Worm (Caenorhabditis elegans) whole organism, mixed stage, embryonic: ENCODE results near the gene abf-3.

Experiments used
- M03D4.4 ChIP-seq: sonication (generic microtip); optimal IDR thresholded peaks from 2 replicates; lab custom pipeline; 2017; ENCODE audit warnings: mild to moderate bottlenecking, missing genetic modification characterization, missing compliant biosample characterization
- bed-3 ChIP-seq: fragments of 200-800 bp; sonication (Bioruptor generic); optimal IDR thresholded peaks from 3 replicates; lab custom pipeline; 2018; ENCODE audit warnings: mild to moderate bottlenecking, missing genetic modification characterization, moderate library complexity, missing compliant biosample characterization
- ceh-83 ChIP-seq: fragments of 200-800 bp; sonication (Bioruptor generic); optimal IDR thresholded peaks from 2 replicates; lab custom pipeline; 2018; ENCODE audit warnings: mild to moderate bottlenecking, missing genetic modification characterization, missing compliant biosample characterization
- ces-1 ChIP-seq: fragments of 150-350 bp; optimal IDR thresholded peaks from 2 replicates; lab custom pipeline; 2014; ENCODE audit warnings: missing biosample characterization, missing genetic modification reagents, missing genetic modification characterization
- drap-1 ChIP-seq: fragments of 200-800 bp; sonication (Bioruptor generic); optimal IDR thresholded peaks from 3 replicates; lab custom pipeline; 2018; ENCODE audit warnings: mild to moderate bottlenecking, missing genetic modification characterization, missing compliant biosample characterization
- hlh-1 ChIP-seq: fragments of 150-350 bp; optimal IDR thresholded peaks from 2 replicates; lab custom pipeline; 2014; ENCODE audit warnings: missing biosample characterization, missing genetic modification reagents, missing genetic modification characterization
- lsy-2 ChIP-seq: fragments of 150-350 bp; optimal IDR thresholded peaks from 2 replicates; lab custom pipeline; 2014; ENCODE audit warnings: missing biosample characterization, missing genetic modification characterization
- mab-5 ChIP-seq: fragments of 150-350 bp; optimal IDR thresholded peaks from 2 replicates; lab custom pipeline; 2014; ENCODE audit warnings: missing biosample characterization, missing genetic modification characterization
- nhr-237 ChIP-seq: fragments of 150-350 bp; optimal IDR thresholded peaks from 2 replicates; lab custom pipeline; 2014; ENCODE audit warnings: missing biosample characterization, missing genetic modification characterization
- unc-39 ChIP-seq: fragments of 150-350 bp; optimal IDR thresholded peaks from 2 replicates; lab custom pipeline; 2014; ENCODE audit warnings: missing biosample characterization, missing genetic modification characterization
- unc-62 ChIP-seq: fragments of 150-350 bp; optimal IDR thresholded peaks from 2 replicates; lab custom pipeline; 2014; ENCODE audit warnings: missing biosample characterization, missing genetic modification reagents, missing genetic modification characterization
- zip-8 ChIP-seq: fragments of 150-350 bp; optimal IDR thresholded peaks from 2 replicates; lab custom pipeline; 2014; ENCODE audit warnings: missing biosample characterization, missing genetic modification characterization
- ztf-11 ChIP-seq: fragments of 150-350 bp; optimal IDR thresholded peaks from 2 replicates; lab custom pipeline; 2014; ENCODE audit warnings: missing biosample characterization, missing genetic modification characterization

DNA sequence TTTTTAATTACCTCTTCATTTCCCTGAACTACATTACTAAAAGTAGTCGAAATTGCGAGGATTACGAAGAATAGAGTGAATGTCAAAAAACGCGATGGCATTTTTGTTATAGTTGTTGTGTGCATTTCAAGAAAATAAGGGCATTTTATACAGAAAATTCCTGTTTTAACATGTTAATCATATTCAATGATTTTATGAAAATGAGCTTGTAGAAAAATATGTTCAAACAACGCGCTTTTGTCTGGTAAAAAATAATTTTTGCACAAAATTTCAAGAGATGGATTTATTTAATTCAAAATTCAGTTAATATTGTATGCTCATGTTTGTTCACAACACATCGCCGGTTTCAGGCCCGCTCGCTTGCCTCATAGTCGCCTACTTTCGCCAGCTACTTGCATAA is 19.5 kb downstream of the abf-3 start, which contains the start of gene T26E4.10:
- TF ChIP-seq unc-62 (no peak), unc-39 (tag; lab: Kevin White, UChicago) (no peak), nhr-237 (tag; lab: Kevin White, UChicago) (no peak), ceh-83 (no peak), zip-8 (tag; lab: Kevin White, UChicago) (no peak), mab-5 (no peak), drap-1 (GFP tag; lab: Kevin White, UChicago) (no peak), hlh-1 (tag; lab: Kevin White, UChicago) (no peak), lsy-2 (tag; lab: Kevin White, UChicago) (no peak), M03D4.4 (tag; lab: Kevin White, UChicago) (no peak), ces-1 (GFP tag; lab: Kevin White, UChicago) (no peak), bed-3 (no peak), ztf-11 (tag; lab: Kevin White, UChicago) (no peak)
